Worm (Caenorhabditis elegans) whole organism, late embryonic: Measurements from ENCODE around the gene srbc-20.

Source experiments
- C08G9.2 ChIP-seq: sonication (generic microtip); optimal IDR thresholded peaks from 2 replicates; lab custom pipeline; 2016; ENCODE audit warnings: mild to moderate bottlenecking, missing genetic modification characterization, moderate library complexity, missing compliant biosample characterization
- ceh-19 ChIP-seq: fragments of 200-800 bp; sonication (Bioruptor generic); optimal IDR thresholded peaks from 2 replicates; lab custom pipeline; 2018; ENCODE audit warnings: mild to moderate bottlenecking, missing genetic modification characterization, missing compliant biosample characterization
- ceh-45 ChIP-seq: fragments of 200-800 bp; sonication (Bioruptor generic); IDR thresholded peaks from 2 replicates; pipeline ENCODE4 v1.3.6; 2022; ENCODE audit warnings: missing genetic modification reagents, missing genetic modification characterization, missing compliant biosample characterization
- fkh-6 ChIP-seq: sonication (generic microtip); optimal IDR thresholded peaks from 2 replicates; lab custom pipeline; 2016; ENCODE audit warnings: missing genetic modification characterization, missing compliant biosample characterization
- gmeb-2 ChIP-seq: sonication (generic microtip); optimal IDR thresholded peaks from 2 replicates; lab custom pipeline; 2016; ENCODE audit warnings: missing genetic modification characterization, inconsistent platforms, missing compliant biosample characterization

Gene srbc-20

DNA sequence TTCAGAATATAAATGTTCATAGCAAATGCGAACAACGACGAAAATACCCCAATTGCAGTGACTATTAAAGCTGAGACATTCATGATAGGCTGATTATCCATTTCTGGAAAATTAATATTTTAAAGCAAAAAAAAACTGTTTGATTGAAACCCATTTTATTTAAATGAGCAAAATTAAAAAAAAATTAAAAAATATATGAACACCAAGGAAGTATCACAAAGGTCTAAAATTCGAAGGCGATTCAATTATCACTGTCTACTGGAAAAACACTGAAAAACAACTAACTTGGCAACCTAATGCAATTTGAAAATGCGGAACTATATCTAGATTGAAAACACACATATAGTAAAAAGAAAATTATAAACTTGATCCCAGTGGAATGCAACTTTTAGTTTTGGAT is 44.2 kb downstream of the srbc-20 start, which contains the start of gene srbc-42:
TSS of gene srbc-42 (minus strand) at position 101 of the 400 bp plus-strand sequence.
- TF ChIP-seq gmeb-2 = no peak
- no peak for TF ChIP-seq ceh-45
- no peak for TF ChIP-seq C08G9.2 (tag; lab: Kevin White, UChicago)
- TF ChIP-seq ceh-19 = no peak

DNA sequence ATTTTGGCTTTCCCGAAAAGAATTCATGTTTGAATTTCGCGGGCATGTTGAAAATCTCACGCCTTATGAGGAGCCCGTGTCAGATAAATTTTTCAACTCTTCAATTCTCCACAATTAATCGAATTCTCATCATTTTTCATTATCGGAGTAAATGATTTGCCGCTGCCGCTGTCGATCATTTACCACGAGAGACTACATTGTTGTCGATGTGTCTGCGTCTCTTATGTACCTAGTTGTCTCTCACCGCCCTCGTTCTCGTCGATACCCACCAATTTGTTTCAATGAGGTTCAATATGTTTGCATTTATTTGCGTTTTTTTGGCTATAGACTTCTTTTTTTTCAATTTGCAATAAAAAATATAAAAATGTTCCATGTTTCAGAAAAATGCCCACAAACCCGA is 45.2 kb downstream of the srbc-20 start, which contains the start of gene nhr-13:
TSS of gene nhr-13 (plus strand) at position 369 of the 400 bp plus-strand sequence.
- no peak for TF ChIP-seq fkh-6 (tag; lab: Kevin White, UChicago)
